Fruit fly (Drosophila melanogaster) whole organism, pupa: ENCODE measurements around the gene CG4101.

Experiments used
- CG17806 ChIP-seq: fragments of 200-800 bp; sonication (Bioruptor generic); optimal IDR thresholded peaks from 2 replicates; lab custom pipeline; 2018; ENCODE audit warnings: missing biosample characterization, mild to moderate bottlenecking, missing genetic modification characterization, moderate library complexity
- CG34367 ChIP-seq: fragments of 200-800 bp; sonication (Bioruptor generic); optimal IDR thresholded peaks from 2 replicates; lab custom pipeline; 2018; ENCODE audit warnings: missing biosample characterization, mild to moderate bottlenecking, missing genetic modification characterization
- CG4496 ChIP-seq: fragments of 200-800 bp; sonication (Bioruptor generic); IDR thresholded peaks from 3 replicates; pipeline ENCODE4 v1.3.6; 2022; ENCODE audit warnings: missing biosample characterization, missing genetic modification characterization
- CG9948 ChIP-seq: fragments of 200-800 bp; sonication (Bioruptor generic); optimal IDR thresholded peaks from 2 replicates; lab custom pipeline; 2018; ENCODE audit warnings: missing biosample characterization, mild to moderate bottlenecking, missing genetic modification characterization, moderate library complexity
- D1 ChIP-seq: fragments of 200-800 bp; sonication (Bioruptor generic); optimal IDR thresholded peaks from 2 replicates; lab custom pipeline; 2018; ENCODE audit warnings: missing biosample characterization, mild to moderate bottlenecking, missing genetic modification characterization, moderate library complexity
- Pif1B ChIP-seq: fragments of 200-800 bp; sonication (Bioruptor generic); optimal IDR thresholded peaks from 3 replicates; lab custom pipeline; 2016; ENCODE audit warnings: missing biosample characterization, missing genetic modification characterization

- no peak for TF ChIP-seq CG34367 (tag; lab: Kevin White, UChicago)
- TF ChIP-seq CG17806 (tag; lab: Kevin White, UChicago) = no peak
- no peak for TF ChIP-seq Pif1B
- TF ChIP-seq CG9948 (tag; lab: Kevin White, UChicago) = no peak
- no peak for TF ChIP-seq D1
- TF ChIP-seq CG4496 (GFP tag; lab: Robert Waterston, UW) = no peak
These were observed 21.4 kb upstream of the CG4101 start, which contains the start of gene tra for dm6 chr3L:16590860-16591259.
